Fruit fly (Drosophila melanogaster): Measurements from ENCODE around the gene Hr78.

DNA sequence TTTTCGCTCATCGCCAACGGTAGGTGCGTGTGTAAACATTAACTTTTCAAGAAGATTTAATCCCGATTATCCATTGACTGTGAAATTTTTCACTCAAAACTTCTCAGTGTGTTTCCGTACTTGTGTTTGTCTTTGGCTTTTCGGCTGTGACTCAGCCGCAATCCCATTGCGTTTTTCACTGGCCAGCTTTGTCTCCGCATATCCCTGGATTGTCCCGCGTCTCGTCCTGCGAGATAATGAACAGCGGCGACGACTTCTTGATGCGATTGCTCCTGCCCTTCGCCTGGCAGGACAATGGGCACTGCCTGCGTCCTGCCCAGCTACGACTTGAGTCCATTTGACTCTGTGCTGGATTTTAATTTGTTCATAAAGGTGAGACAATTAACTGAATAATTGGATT is 15.2 kb downstream of the Hr78 start:
- no peak for TF ChIP-seq Pif1A (GFP tag; optimal IDR thresholded peaks at IDR 0.05)
- TF ChIP-seq CG10348 (GFP tag; IDR thresholded peaks at IDR 0.05): no peak
- no peak for TF ChIP-seq CG14655 (GFP tag; optimal IDR thresholded peaks at IDR 0.05)
- no peak for TF ChIP-seq CG17806 (tag; optimal IDR thresholded peaks at IDR 0.05)
- no peak for TF ChIP-seq fd96Ca (GFP tag; IDR thresholded peaks at IDR 0.05)
- no peak for TF ChIP-seq Pif1B (GFP tag; optimal IDR thresholded peaks at IDR 0.05)

All from whole organism, pupa.